Worm (Caenorhabditis elegans): ENCODE measurements around the gene C50B8.4.

C50B8.4 gene

DNA sequence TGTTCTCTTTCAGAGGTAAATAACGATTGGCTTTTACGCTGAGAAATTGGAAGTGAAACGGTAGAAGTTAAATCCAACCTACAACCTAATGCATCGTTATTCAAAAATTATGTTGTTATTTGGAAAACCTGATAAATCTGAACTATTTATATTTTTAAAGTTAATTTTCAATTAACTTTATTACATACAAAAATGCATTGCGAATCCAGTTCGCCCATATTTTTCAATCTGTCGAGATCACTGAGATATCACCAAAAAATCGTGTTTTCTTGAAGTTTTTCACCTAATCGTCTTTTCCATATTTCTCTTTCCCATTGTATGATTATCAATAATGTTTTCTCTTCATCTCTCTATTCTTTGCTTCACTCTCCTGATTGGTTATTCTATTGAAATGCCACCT, 48.9 kb downstream of the C50B8.4 start, which contains the start of gene F53F4.15:
F53F4.15 (plus strand) TSS at position 301 of the 400 bp plus-strand sequence.
- TF ChIP-seq efl-3 (GFP tag; optimal IDR thresholded peaks at IDR 0.05) = no peak
- no peak for TF ChIP-seq nhr-237 (tag; optimal IDR thresholded peaks at IDR 0.05)
- no peak for TF ChIP-seq aly-2 (tag; optimal IDR thresholded peaks at IDR 0.05)
- TF ChIP-seq sup-37 (GFP tag; optimal IDR thresholded peaks at IDR 0.05) = no peak
- TF ChIP-seq mab-9 (GFP tag; IDR thresholded peaks at IDR 0.05) = no peak
- TF ChIP-seq swsn-7 (tag; optimal IDR thresholded peaks at IDR 0.05) = no peak
- no peak for TF ChIP-seq ceh-82 (tag; optimal IDR thresholded peaks at IDR 0.05)
- TF ChIP-seq Y116A8C.19 (tag; optimal IDR thresholded peaks at IDR 0.05; ENCODE audit: borderline replicate concordance) = no peak
- no peak for TF ChIP-seq elt-3 (tag; optimal IDR thresholded peaks at IDR 0.05)
- no peak for TF ChIP-seq irx-1 (tag; optimal IDR thresholded peaks at IDR 0.05)
- TF ChIP-seq lin-39 (tag; optimal IDR thresholded peaks at IDR 0.05) = no peak

DNA sequence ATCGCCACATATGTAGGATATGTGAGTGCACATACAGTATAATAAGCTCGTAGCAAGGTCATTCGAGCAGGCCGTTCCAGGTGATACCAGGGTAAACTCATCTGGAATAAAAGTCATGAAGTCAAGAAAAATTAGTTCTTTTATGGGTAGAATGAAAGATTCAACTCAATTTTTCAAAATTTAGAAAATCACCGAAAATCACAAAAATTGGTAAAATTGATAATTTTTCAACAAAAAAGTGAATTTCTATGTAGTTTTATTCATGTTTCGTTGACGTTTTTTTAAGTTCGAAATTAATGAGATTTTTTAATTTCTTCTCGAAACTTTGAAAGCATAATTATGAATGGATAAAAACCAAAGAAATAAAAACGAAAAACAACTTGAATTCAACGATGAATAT, 49.9 kb downstream of the C50B8.4 start, which contains the start of gene F53F4.16:
F53F4.16 (minus strand) TSS at position 101 of the 400 bp plus-strand sequence.
- no peak for TF ChIP-seq vab-15 (tag; optimal IDR thresholded peaks at IDR 0.05)
- TF ChIP-seq mep-1 (tag; optimal IDR thresholded peaks at IDR 0.05) = no peak
- TF ChIP-seq unc-30 (tag; optimal IDR thresholded peaks at IDR 0.05) = no peak
- no peak for TF ChIP-seq dsc-1 (tag; optimal IDR thresholded peaks at IDR 0.05)
- no peak for TF ChIP-seq sptf-1 (tag; optimal IDR thresholded peaks at IDR 0.05)
- TF ChIP-seq lsy-2 (tag; optimal IDR thresholded peaks at IDR 0.05) = no peak
- TF ChIP-seq zag-1 (tag; optimal IDR thresholded peaks at IDR 0.05) = no peak
- TF ChIP-seq nhr-237 (tag; optimal IDR thresholded peaks at IDR 0.05) = no peak
- TF ChIP-seq aha-1 (tag; optimal IDR thresholded peaks at IDR 0.05) = no peak
- TF ChIP-seq grh-1 (GFP tag; IDR thresholded peaks at IDR 0.05) = no peak

All from whole organism, L1 larva.